Fruit fly (Drosophila melanogaster) whole organism, prepupa: ENCODE measurements around the gene CG5001.

Experiments used
- Blimp-1 ChIP-seq: fragments of 200-800 bp; sonication (Bioruptor generic); optimal IDR thresholded peaks from 3 replicates; lab custom pipeline; 2017; ENCODE audit warnings: missing biosample characterization, missing genetic modification characterization, mild to moderate bottlenecking, moderate library complexity, missing genetic modification reagents
- CG10631 ChIP-seq: fragments of 200-800 bp; sonication (Bioruptor generic); optimal IDR thresholded peaks from 2 replicates; lab custom pipeline; 2016; ENCODE audit warnings: missing biosample characterization, missing genetic modification characterization
- CG11294 ChIP-seq: fragments of 200-800 bp; sonication (Bioruptor generic); IDR thresholded peaks from 2 replicates; pipeline ENCODE4 v1.3.6; 2022; ENCODE audit warnings: missing biosample characterization, missing genetic modification characterization
- CG16779 ChIP-seq: fragments of 200-800 bp; sonication (Bioruptor generic); optimal IDR thresholded peaks from 3 replicates; lab custom pipeline; 2017; ENCODE audit warnings: missing biosample characterization, mild to moderate bottlenecking, missing genetic modification characterization
- CG31627 ChIP-seq: fragments of 200-800 bp; sonication (Bioruptor generic); optimal IDR thresholded peaks from 3 replicates; lab custom pipeline; 2016; ENCODE audit warnings: missing biosample characterization, missing genetic modification characterization
- CG4318 ChIP-seq: fragments of 200-800 bp; sonication (Bioruptor generic); optimal IDR thresholded peaks from 3 replicates; lab custom pipeline; 2017; ENCODE audit warnings: missing biosample characterization, mild to moderate bottlenecking, missing genetic modification characterization
- CG6163 ChIP-seq: fragments of 200-800 bp; sonication (Bioruptor generic); IDR thresholded peaks from 3 replicates; pipeline ENCODE4 v1.3.6; 2022; ENCODE audit warnings: missing biosample characterization, missing genetic modification characterization
- CG6276 ChIP-seq: fragments of 200-800 bp; sonication (Bioruptor generic); optimal IDR thresholded peaks from 2 replicates; lab custom pipeline; 2017; ENCODE audit warnings: missing biosample characterization, mild to moderate bottlenecking, missing genetic modification characterization
- CG6792 ChIP-seq: fragments of 200-800 bp; sonication (Bioruptor generic); optimal IDR thresholded peaks from 3 replicates; lab custom pipeline; 2016; ENCODE audit warnings: missing biosample characterization, missing genetic modification characterization
- CG6854 ChIP-seq: fragments of 200-800 bp; sonication (Bioruptor generic); optimal IDR thresholded peaks from 2 replicates; lab custom pipeline; 2017; ENCODE audit warnings: missing biosample characterization, mild to moderate bottlenecking, missing genetic modification characterization
- CG8119 ChIP-seq: fragments of 200-800 bp; sonication (Bioruptor generic); IDR thresholded peaks from 3 replicates; pipeline ENCODE4 v1.3.6; 2022; ENCODE audit warnings: missing biosample characterization, missing genetic modification characterization
- Eip75B ChIP-seq: fragments of 200-800 bp; sonication (Bioruptor generic); optimal IDR thresholded peaks from 3 replicates; lab custom pipeline; 2016; ENCODE audit warnings: missing biosample characterization, missing genetic modification characterization
- Eip78C ChIP-seq: fragments of 200-800 bp; sonication (Bioruptor generic); peaks from one replicate; lab custom pipeline; 2016; ENCODE audit warnings: missing biosample characterization, missing genetic modification characterization
- Eip93F ChIP-seq: fragments of 200-800 bp; sonication (Bioruptor generic); optimal IDR thresholded peaks from 2 replicates; lab custom pipeline; 2016; ENCODE audit warnings: missing biosample characterization, mild to moderate bottlenecking, missing genetic modification characterization
- Ets21C ChIP-seq: fragments of 200-800 bp; sonication (Bioruptor generic); optimal IDR thresholded peaks from 3 replicates; lab custom pipeline; 2016; ENCODE audit warnings: missing biosample characterization, missing genetic modification characterization
- Ets96B ChIP-seq: fragments of 200-800 bp; optimal IDR thresholded peaks from 2 replicates; lab custom pipeline; 2019; ENCODE audit warnings: missing biosample characterization, mild to moderate bottlenecking, missing genetic modification characterization, moderate library complexity
- Gug ChIP-seq: fragments of 200-800 bp; sonication (Bioruptor generic); IDR thresholded peaks from 2 replicates; pipeline ENCODE4 v1.3.6; 2022; ENCODE audit warnings: missing biosample characterization, missing genetic modification characterization
- Hr38 ChIP-seq: sonication (Bioruptor generic); optimal IDR thresholded peaks from 2 replicates; lab custom pipeline; 2016; ENCODE audit warnings: missing biosample characterization, missing genetic modification characterization
- Hr39 ChIP-seq: fragments of 200-800 bp; sonication (Bioruptor generic); optimal IDR thresholded peaks from 2 replicates; lab custom pipeline; 2016; ENCODE audit warnings: missing biosample characterization, missing genetic modification characterization
- Lpt ChIP-seq: fragments of 200-800 bp; sonication (Bioruptor generic); optimal IDR thresholded peaks from 3 replicates; lab custom pipeline; 2016; ENCODE audit warnings: missing biosample characterization, missing genetic modification characterization
- Met ChIP-seq: fragments of 200-800 bp; sonication (Bioruptor generic); optimal IDR thresholded peaks from 3 replicates; lab custom pipeline; 2016; ENCODE audit warnings: missing biosample characterization, missing genetic modification characterization
- OdsH ChIP-seq: fragments of 200-800 bp; sonication (Bioruptor generic); optimal IDR thresholded peaks from 3 replicates; lab custom pipeline; 2016; ENCODE audit warnings: missing biosample characterization, missing genetic modification characterization
- Smox ChIP-seq: fragments of 200-800 bp; sonication (Bioruptor generic); optimal IDR thresholded peaks from 3 replicates; lab custom pipeline; 2016; ENCODE audit warnings: missing biosample characterization, missing genetic modification characterization
- Sox14 ChIP-seq: fragments of 200-800 bp; sonication (Bioruptor generic); optimal IDR thresholded peaks from 3 replicates; lab custom pipeline; 2016; ENCODE audit warnings: missing biosample characterization, missing genetic modification characterization
- Sox15 ChIP-seq: fragments of 200-800 bp; sonication (Bioruptor generic); optimal IDR thresholded peaks from 3 replicates; lab custom pipeline; 2016; ENCODE audit warnings: missing biosample characterization, missing genetic modification characterization
- achi ChIP-seq: fragments of 200-800 bp; sonication (Bioruptor generic); optimal IDR thresholded peaks from 3 replicates; lab custom pipeline; 2016; ENCODE audit warnings: missing biosample characterization, missing genetic modification characterization
- acj6 ChIP-seq: fragments of 200-800 bp; sonication (Bioruptor generic); optimal IDR thresholded peaks from 3 replicates; lab custom pipeline; 2016; ENCODE audit warnings: missing biosample characterization, missing genetic modification characterization
- cyc ChIP-seq: fragments of 200-800 bp; sonication (Bioruptor generic); optimal IDR thresholded peaks from 3 replicates; lab custom pipeline; 2016; ENCODE audit warnings: missing biosample characterization, missing genetic modification characterization
- dac ChIP-seq: fragments of 200-800 bp; sonication (Bioruptor generic); optimal IDR thresholded peaks from 2 replicates; lab custom pipeline; 2017; ENCODE audit warnings: missing biosample characterization, mild to moderate bottlenecking, missing genetic modification characterization
- eg ChIP-seq: fragments of 200-800 bp; sonication (Bioruptor generic); IDR thresholded peaks from 3 replicates; pipeline ENCODE4 v1.3.6; 2022; ENCODE audit warnings: missing biosample characterization, missing genetic modification characterization
- esn ChIP-seq: fragments of 200-800 bp; sonication (Bioruptor generic); optimal IDR thresholded peaks from 2 replicates; lab custom pipeline; 2016; ENCODE audit warnings: missing biosample characterization, mild to moderate bottlenecking, missing genetic modification characterization, moderate library complexity
- fd59A ChIP-seq: fragments of 200-800 bp; sonication (Bioruptor generic); optimal IDR thresholded peaks from 2 replicates; lab custom pipeline; 2017; ENCODE audit warnings: missing biosample characterization, mild to moderate bottlenecking, missing genetic modification characterization, missing genetic modification reagents
- fd85E ChIP-seq: fragments of 200-800 bp; sonication (Bioruptor generic); optimal IDR thresholded peaks from 3 replicates; lab custom pipeline; 2016; ENCODE audit warnings: missing biosample characterization, missing genetic modification characterization
- fkh ChIP-seq: fragments of 200-800 bp; sonication (Bioruptor generic); optimal IDR thresholded peaks from 3 replicates; lab custom pipeline; 2017; ENCODE audit warnings: missing biosample characterization, mild to moderate bottlenecking, missing genetic modification characterization, moderate library complexity
- pdm3 ChIP-seq: fragments of 200-800 bp; sonication (Bioruptor generic); optimal IDR thresholded peaks from 3 replicates; lab custom pipeline; 2016; ENCODE audit warnings: missing biosample characterization, missing genetic modification characterization
- salr ChIP-seq, 2 experiments: fragments of 200-800 bp; sonication (Bioruptor generic); optimal IDR thresholded peaks; 3 replicates each; lab custom pipeline; 2016 to 2018; ENCODE audit warnings: missing biosample characterization in 2 of 2, missing genetic modification characterization in 2 of 2, mild to moderate bottlenecking in 1 of 2
- spab ChIP-seq: fragments of 200-800 bp; sonication (Bioruptor generic); optimal IDR thresholded peaks from 2 replicates; lab custom pipeline; 2017; ENCODE audit warnings: missing biosample characterization, mild to moderate bottlenecking, missing genetic modification characterization, missing genetic modification reagents
- topi ChIP-seq: fragments of 200-800 bp; sonication (Bioruptor generic); optimal IDR thresholded peaks from 3 replicates; lab custom pipeline; 2016; ENCODE audit warnings: missing biosample characterization, missing genetic modification characterization

CG5001 gene

DNA sequence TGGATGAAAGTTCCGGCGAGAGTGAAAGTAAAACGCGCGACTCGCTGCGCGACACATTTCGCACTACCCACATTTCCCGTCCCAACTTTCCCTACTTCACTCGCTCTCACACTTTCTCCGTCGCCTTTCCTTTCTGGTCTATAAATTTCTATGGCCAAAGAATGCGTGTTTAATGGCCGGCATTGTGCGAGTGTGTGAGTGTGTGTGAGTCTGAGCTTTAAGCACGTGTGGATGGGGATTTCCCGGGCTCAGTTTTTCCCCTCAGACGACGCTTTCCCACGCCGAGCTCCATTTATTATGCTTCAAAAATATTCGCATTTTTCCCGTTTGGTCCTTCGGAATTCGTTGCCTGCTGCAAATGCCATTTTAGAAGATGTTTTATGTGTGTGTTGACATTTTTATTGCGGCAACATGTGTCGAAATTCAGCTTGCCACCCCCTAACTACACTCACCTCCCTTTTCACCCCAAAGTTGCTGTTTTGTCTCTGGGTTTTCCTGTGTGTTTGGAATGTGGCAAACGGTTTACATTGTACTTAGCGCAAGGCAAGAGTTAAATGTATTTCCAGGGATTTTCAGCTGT, 31.6 kb downstream of the CG5001 start:
- TF ChIP-seq spab (GFP tag; lab: Kevin White, UChicago): no peak
- TF ChIP-seq Ets96B (tag; lab: Kevin White, UChicago): no peak
- TF ChIP-seq Smox: no peak
- TF ChIP-seq eg (GFP tag; lab: Robert Waterston, UW): no peak
- no peak for TF ChIP-seq Eip93F
- no peak for TF ChIP-seq CG6854
- no peak for TF ChIP-seq dac (GFP tag; lab: Kevin White, UChicago)
- TF ChIP-seq Sox14: no peak
- no peak for TF ChIP-seq CG16779 (tag; lab: Kevin White, UChicago)
- TF ChIP-seq CG10631 (GFP tag; lab: Kevin White, UChicago): no peak
- TF ChIP-seq CG6792 (GFP tag; lab: Kevin White, UChicago): no peak
- TF ChIP-seq CG11294 (GFP tag; lab: Robert Waterston, UW): no peak

- TF ChIP-seq achi (GFP tag; lab: Kevin White, UChicago): no peak
- no peak for TF ChIP-seq Hr39
- peak; percentile 47 for TF ChIP-seq esn (GFP tag; lab: Kevin White, UChicago)
- TF ChIP-seq CG6792 (GFP tag; lab: Kevin White, UChicago): no peak
- TF ChIP-seq CG31627 (GFP tag; lab: Kevin White, UChicago): peak; percentile 20
- TF ChIP-seq cyc (GFP tag; lab: Kevin White, UChicago): no peak
- TF ChIP-seq Eip93F: no peak
- no peak for TF ChIP-seq CG6163 (GFP tag; lab: Robert Waterston, UW)
- no peak for TF ChIP-seq spab (GFP tag; lab: Kevin White, UChicago)
- no peak for TF ChIP-seq CG6276 (GFP tag; lab: Kevin White, UChicago)
- TF ChIP-seq OdsH: peak; percentile 40
- TF ChIP-seq Blimp-1 (GFP tag; lab: Kevin White, UChicago): no peak
- TF ChIP-seq CG4318 (GFP tag; lab: Kevin White, UChicago): no peak
- no peak for TF ChIP-seq Lpt (GFP tag; lab: Kevin White, UChicago)
- TF ChIP-seq Sox14: no peak
- no peak for TF ChIP-seq Ets96B (tag; lab: Kevin White, UChicago)
- TF ChIP-seq topi (GFP tag; lab: Kevin White, UChicago): no peak
- TF ChIP-seq Gug (GFP tag; lab: Robert Waterston, UW): no peak
- peak; percentile 24 for TF ChIP-seq pdm3 (GFP tag; lab: Kevin White, UChicago)
- no peak for TF ChIP-seq salr (GFP tag; optimal IDR thresholded peaks at IDR 0.05; lab: Kevin White, UChicago)
- TF ChIP-seq Met (GFP tag; lab: Kevin White, UChicago): peak; percentile 50
- TF ChIP-seq acj6 (GFP tag; lab: Kevin White, UChicago): no peak
- TF ChIP-seq Eip75B (GFP tag; lab: Kevin White, UChicago): no peak
- TF ChIP-seq Eip78C (GFP tag; lab: Kevin White, UChicago): no peak
- no peak for TF ChIP-seq Ets21C
- TF ChIP-seq fkh (GFP tag; lab: Kevin White, UChicago): peak; percentile 66
Measured at dm6 chr2L:1217892-1218473, 32.4 kb downstream of the CG5001 start.

- TF ChIP-seq fkh (GFP tag; lab: Kevin White, UChicago) (no peak), Hr38 (GFP tag; lab: Kevin White, UChicago) (no peak), fd85E (no peak), pdm3 (GFP tag; lab: Kevin White, UChicago) (no peak), salr (GFP tag; optimal IDR thresholded peaks at IDR 0.05; lab: Kevin White, UChicago) (no peak), Blimp-1 (GFP tag; lab: Kevin White, UChicago) (no peak), CG8119 (GFP tag; lab: Robert Waterston, UW) (no peak), Sox15 (GFP tag; lab: Kevin White, UChicago) (no peak), fd59A (no peak), Met (GFP tag; lab: Kevin White, UChicago) (no peak), Eip78C (GFP tag; lab: Kevin White, UChicago) (no peak), Gug (GFP tag; lab: Robert Waterston, UW) (no peak), CG6163 (GFP tag; lab: Robert Waterston, UW) (no peak)
Measured at dm6 chr2L:1218475-1218874, 32.9 kb downstream of the CG5001 start.
